Worm (Caenorhabditis elegans): Measurements from ENCODE around the gene srt-40.

DNA sequence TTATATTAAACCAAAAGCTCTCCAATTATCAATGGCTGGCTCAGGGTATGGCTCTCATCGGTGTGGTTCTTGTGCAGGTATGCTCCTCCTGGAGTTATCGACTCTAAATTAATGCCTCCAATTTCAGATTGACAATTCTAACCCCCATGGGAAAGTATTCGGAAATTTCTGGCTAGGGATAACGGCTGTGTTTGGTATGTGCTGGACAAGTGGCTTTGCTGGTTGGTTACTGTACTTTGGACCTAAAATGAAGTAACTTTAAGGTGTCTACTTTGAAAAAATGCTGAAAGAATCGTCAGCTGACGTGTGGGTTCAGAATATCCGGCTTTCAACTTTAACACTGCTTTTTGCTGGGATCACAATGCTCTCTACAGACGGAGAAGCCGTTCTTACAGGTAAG, 10.8 kb upstream of the srt-40 start:
- no peak for TF ChIP-seq zip-2 (tag; optimal IDR thresholded peaks at IDR 0.05)
- TF ChIP-seq nhr-28 (tag; optimal IDR thresholded peaks at IDR 0.05) = no peak
- no peak for TF ChIP-seq nhr-111 (GFP tag; optimal IDR thresholded peaks at IDR 0.05)
- TF ChIP-seq skn-1 (tag; optimal IDR thresholded peaks at IDR 0.05) = no peak
- no peak for TF ChIP-seq ZK546.5 (tag; optimal IDR thresholded peaks at IDR 0.05)
- TF ChIP-seq Y75B8A.6 (GFP tag; IDR thresholded peaks at IDR 0.05) = no peak
- TF ChIP-seq unc-62 (GFP tag; optimal IDR thresholded peaks at IDR 0.05 in 1 of 2) = no peak
- no peak for TF ChIP-seq unc-62 (tag; optimal IDR thresholded peaks at IDR 0.05)
- no peak for TF ChIP-seq F26F4.8 (GFP tag; conservative IDR thresholded peaks at IDR 0.05)
- no peak for TF ChIP-seq mep-1 (tag; optimal IDR thresholded peaks at IDR 0.05)
